Fruit fly (Drosophila melanogaster) whole organism, embryonic: ENCODE measurements around the gene CG16956.

Source experiments
- B-H2 ChIP-seq: fragments of 200-800 bp; sonication (Bioruptor generic); optimal IDR thresholded peaks from 2 replicates; lab custom pipeline; 2018; ENCODE audit warnings: missing biosample characterization, mild to moderate bottlenecking, missing genetic modification characterization
- Blimp-1 ChIP-seq: fragments of 200-800 bp; sonication (Bioruptor generic); optimal IDR thresholded peaks from 3 replicates; lab custom pipeline; 2018; ENCODE audit warnings: missing biosample characterization, missing genetic modification characterization, mild to moderate bottlenecking, moderate library complexity, missing genetic modification reagents
- CG10147 ChIP-seq: fragments of 200-800 bp; sonication (Bioruptor generic); optimal IDR thresholded peaks from 2 replicates; lab custom pipeline; 2019; ENCODE audit warnings: missing biosample characterization, mild to moderate bottlenecking, missing genetic modification characterization, moderate library complexity
- CG10209 ChIP-seq: fragments of 200-800 bp; sonication (Bioruptor generic); optimal IDR thresholded peaks from 3 replicates; lab custom pipeline; 2017; ENCODE audit warnings: missing biosample characterization, mild to moderate bottlenecking, missing genetic modification characterization, missing genetic modification reagents
- CG12391 ChIP-seq: fragments of 200-800 bp; sonication (Bioruptor generic); optimal IDR thresholded peaks from 3 replicates; lab custom pipeline; 2018; ENCODE audit warnings: missing biosample characterization, mild to moderate bottlenecking, missing genetic modification characterization, moderate library complexity
- CG15514 ChIP-seq: fragments of 200-800 bp; sonication (Bioruptor generic); optimal IDR thresholded peaks from 3 replicates; lab custom pipeline; 2017; ENCODE audit warnings: missing biosample characterization, missing genetic modification characterization, mild to moderate bottlenecking, moderate library complexity, missing genetic modification reagents
- CG30431 ChIP-seq: fragments of 200-800 bp; sonication (Bioruptor generic); optimal IDR thresholded peaks from 2 replicates; lab custom pipeline; 2017; ENCODE audit warnings: missing biosample characterization, missing genetic modification characterization
- CG32772 ChIP-seq: fragments of 200-800 bp; sonication (Bioruptor generic); IDR thresholded peaks from 2 replicates; pipeline ENCODE4 v1.3.6; 2022; ENCODE audit warnings: missing biosample characterization, missing genetic modification characterization
- CG34422 ChIP-seq: fragments of 200-800 bp; sonication (Bioruptor generic); IDR thresholded peaks from 3 replicates; pipeline ENCODE4 v1.3.6; 2022; ENCODE audit warnings: missing biosample characterization, missing genetic modification characterization
- CG4328 ChIP-seq: fragments of 200-800 bp; sonication (Bioruptor generic); optimal IDR thresholded peaks from 3 replicates; lab custom pipeline; 2017; ENCODE audit warnings: missing biosample characterization, missing genetic modification reagents, missing genetic modification characterization
- CG5953 ChIP-seq: fragments of 200-800 bp; sonication (Bioruptor generic); IDR thresholded peaks from 2 replicates; pipeline ENCODE4 v1.3.6; 2022; ENCODE audit warnings: missing biosample characterization, missing genetic modification characterization
- CG6689 ChIP-seq: fragments of 200-800 bp; sonication (Bioruptor generic); IDR thresholded peaks from 2 replicates; pipeline ENCODE4 v1.3.6; 2022; ENCODE audit warnings: missing biosample characterization, missing genetic modification characterization
- CG6765 ChIP-seq: fragments of 200-800 bp; sonication (Bioruptor generic); optimal IDR thresholded peaks from 3 replicates; lab custom pipeline; 2017; ENCODE audit warnings: missing biosample characterization, mild to moderate bottlenecking, missing genetic modification characterization
- CG6854 ChIP-seq: fragments of 200-800 bp; sonication (Bioruptor generic); optimal IDR thresholded peaks from 3 replicates; lab custom pipeline; 2017; ENCODE audit warnings: missing biosample characterization, mild to moderate bottlenecking, missing genetic modification characterization
- CG7556 ChIP-seq: fragments of 200-800 bp; sonication (Bioruptor generic); optimal IDR thresholded peaks from 2 replicates; lab custom pipeline; 2017; ENCODE audit warnings: missing biosample characterization, mild to moderate bottlenecking, missing genetic modification characterization
- Dll ChIP-seq: fragments of 200-800 bp; sonication (Bioruptor generic); IDR thresholded peaks from 4 replicates; pipeline ENCODE4 v1.3.6; 2022; ENCODE audit warnings: missing biosample characterization, missing genetic modification characterization; ENCODE audit not compliant: partially characterized antibody
- Fer1 ChIP-seq: fragments of 200-800 bp; sonication (Bioruptor generic); optimal IDR thresholded peaks from 2 replicates; lab custom pipeline; 2017; ENCODE audit warnings: missing biosample characterization, mild to moderate bottlenecking, missing genetic modification characterization
- H15 ChIP-seq: fragments of 200-800 bp; sonication (Bioruptor generic); IDR thresholded peaks from 3 replicates; pipeline ENCODE4 v1.3.6; 2022; ENCODE audit warnings: missing biosample characterization, missing genetic modification characterization
- Hey ChIP-seq: fragments of 200-800 bp; sonication (Bioruptor generic); optimal IDR thresholded peaks from 3 replicates; lab custom pipeline; 2018; ENCODE audit warnings: missing biosample characterization, mild to moderate bottlenecking, missing genetic modification characterization
- Hmr ChIP-seq: fragments of 200-800 bp; sonication (Bioruptor generic); optimal IDR thresholded peaks from 3 replicates; lab custom pipeline; 2017; ENCODE audit warnings: mild to moderate bottlenecking, missing biosample characterization, missing genetic modification reagents, missing genetic modification characterization
- MESR4 ChIP-seq: fragments of 200-800 bp; sonication (Bioruptor generic); optimal IDR thresholded peaks from 2 replicates; lab custom pipeline; 2018; ENCODE audit warnings: missing biosample characterization, mild to moderate bottlenecking, missing genetic modification characterization, moderate library complexity
- Mad ChIP-seq: fragments of 200-800 bp; sonication (Bioruptor generic); optimal IDR thresholded peaks from 2 replicates; lab custom pipeline; 2016; ENCODE audit warnings: missing biosample characterization, missing genetic modification characterization
- NFAT ChIP-seq: fragments of 200-800 bp; sonication (Bioruptor generic); IDR thresholded peaks from 2 replicates; pipeline ENCODE4 v1.3.6; 2022; ENCODE audit warnings: missing biosample characterization, missing genetic modification characterization
- PHDP ChIP-seq: fragments of 200-800 bp; sonication (Bioruptor generic); optimal IDR thresholded peaks from 3 replicates; lab custom pipeline; 2018; ENCODE audit warnings: missing biosample characterization, mild to moderate bottlenecking, missing genetic modification characterization, moderate library complexity
- Side ChIP-seq: fragments of 200-800 bp; sonication (Bioruptor generic); optimal IDR thresholded peaks from 2 replicates; lab custom pipeline; 2016; ENCODE audit warnings: missing biosample characterization, missing genetic modification characterization
- YL-1 ChIP-seq: fragments of 200-800 bp; sonication (Bioruptor generic); optimal IDR thresholded peaks from 3 replicates; lab custom pipeline; 2017; ENCODE audit warnings: missing biosample characterization, mild to moderate bottlenecking, missing genetic modification characterization
- bcd ChIP-seq: fragments of 200-800 bp; sonication (Bioruptor generic); optimal IDR thresholded peaks from 2 replicates; lab custom pipeline; 2017; ENCODE audit warnings: missing biosample characterization, mild to moderate bottlenecking, missing genetic modification characterization
- ci ChIP-seq: fragments of 200-800 bp; sonication (Bioruptor generic); IDR thresholded peaks from 3 replicates; pipeline ENCODE4 v1.3.6; 2022; ENCODE audit warnings: missing biosample characterization, missing genetic modification characterization
- disco-r ChIP-seq: fragments of 200-800 bp; sonication (Bioruptor generic); optimal IDR thresholded peaks from 2 replicates; lab custom pipeline; 2016; ENCODE audit warnings: missing biosample characterization, missing genetic modification characterization
- dmrt99B ChIP-seq: fragments of 200-800 bp; sonication (Bioruptor generic); optimal IDR thresholded peaks from 2 replicates; lab custom pipeline; 2018; ENCODE audit warnings: missing biosample characterization, mild to moderate bottlenecking, missing genetic modification characterization, moderate library complexity
- fd3F ChIP-seq: fragments of 200-800 bp; sonication (Bioruptor generic); optimal IDR thresholded peaks from 2 replicates; lab custom pipeline; 2018; ENCODE audit warnings: missing biosample characterization, mild to moderate bottlenecking, missing genetic modification characterization, moderate library complexity
- grn ChIP-seq: fragments of 200-800 bp; sonication (Bioruptor generic); optimal IDR thresholded peaks from 3 replicates; lab custom pipeline; 2017; ENCODE audit warnings: missing biosample characterization, missing genetic modification characterization
- gro ChIP-seq: fragments of 200-800 bp; sonication (Bioruptor generic); optimal IDR thresholded peaks from 2 replicates; lab custom pipeline; 2016; ENCODE audit warnings: missing biosample characterization, missing genetic modification characterization
- hb ChIP-seq: fragments of 200-800 bp; sonication (Bioruptor generic); IDR thresholded peaks from 3 replicates; pipeline ENCODE4 v1.3.6; 2022; ENCODE audit warnings: missing biosample characterization, missing genetic modification characterization; ENCODE audit not compliant: partially characterized antibody
- insv ChIP-seq, 2 experiments: fragments of 200-800 bp; sonication (Bioruptor generic); optimal IDR thresholded peaks; 3 replicates each; lab custom pipeline; 2016 to 2018; ENCODE audit warnings: missing biosample characterization in 2 of 2, missing genetic modification characterization in 2 of 2
- jing ChIP-seq: fragments of 200-800 bp; sonication (Bioruptor generic); optimal IDR thresholded peaks from 2 replicates; lab custom pipeline; 2018; ENCODE audit warnings: missing biosample characterization, mild to moderate bottlenecking, missing genetic modification characterization
- ken ChIP-seq: fragments of 200-800 bp; sonication (Bioruptor generic); IDR thresholded peaks from 3 replicates; pipeline ENCODE4 v1.3.6; 2022; ENCODE audit warnings: missing biosample characterization, missing genetic modification characterization
- klu ChIP-seq: fragments of 200-800 bp; sonication (Bioruptor generic); IDR thresholded peaks from 2 replicates; pipeline ENCODE4 v1.3.6; 2022; ENCODE audit warnings: missing biosample characterization, missing genetic modification characterization
- lbe ChIP-seq: fragments of 200-800 bp; sonication (Bioruptor generic); optimal IDR thresholded peaks from 2 replicates; lab custom pipeline; 2016; ENCODE audit warnings: missing biosample characterization, mild to moderate bottlenecking, missing genetic modification characterization
- mirr ChIP-seq: fragments of 200-800 bp; sonication (Bioruptor generic); optimal IDR thresholded peaks from 3 replicates; lab custom pipeline; 2018; ENCODE audit warnings: missing biosample characterization, mild to moderate bottlenecking, missing genetic modification characterization
- pb ChIP-seq: fragments of 200-800 bp; sonication (Bioruptor generic); optimal IDR thresholded peaks from 3 replicates; lab custom pipeline; 2016; ENCODE audit warnings: missing biosample characterization, missing genetic modification characterization
- repo ChIP-seq: fragments of 200-800 bp; sonication (Bioruptor generic); optimal IDR thresholded peaks from 2 replicates; lab custom pipeline; 2016; ENCODE audit warnings: missing biosample characterization, missing genetic modification characterization
- sd ChIP-seq: fragments of 200-800 bp; sonication (Bioruptor generic); optimal IDR thresholded peaks from 3 replicates; lab custom pipeline; 2018; ENCODE audit warnings: missing biosample characterization, mild to moderate bottlenecking, missing genetic modification characterization, moderate library complexity
- sim ChIP-seq: fragments of 200-800 bp; sonication (Bioruptor generic); IDR thresholded peaks from 2 replicates; pipeline ENCODE4 v1.3.6; 2022; ENCODE audit warnings: missing biosample characterization, missing genetic modification characterization
- slbo ChIP-seq: fragments of 200-800 bp; sonication (Bioruptor generic); IDR thresholded peaks from 2 replicates; pipeline ENCODE4 v1.3.6; 2022; ENCODE audit warnings: missing biosample characterization, missing genetic modification characterization
- slp2 ChIP-seq: fragments of 200-800 bp; sonication (Bioruptor generic); optimal IDR thresholded peaks from 2 replicates; lab custom pipeline; 2016; ENCODE audit warnings: missing biosample characterization, missing genetic modification characterization
- unpg ChIP-seq: fragments of 200-800 bp; sonication (Bioruptor generic); optimal IDR thresholded peaks from 3 replicates; lab custom pipeline; 2018; ENCODE audit warnings: missing biosample characterization, mild to moderate bottlenecking, missing genetic modification characterization, moderate library complexity
- zfh2 ChIP-seq: fragments of 200-800 bp; sonication (Bioruptor generic); optimal IDR thresholded peaks from 2 replicates; lab custom pipeline; 2016; ENCODE audit warnings: missing biosample characterization, missing genetic modification characterization

The CG16956 gene

DNA sequence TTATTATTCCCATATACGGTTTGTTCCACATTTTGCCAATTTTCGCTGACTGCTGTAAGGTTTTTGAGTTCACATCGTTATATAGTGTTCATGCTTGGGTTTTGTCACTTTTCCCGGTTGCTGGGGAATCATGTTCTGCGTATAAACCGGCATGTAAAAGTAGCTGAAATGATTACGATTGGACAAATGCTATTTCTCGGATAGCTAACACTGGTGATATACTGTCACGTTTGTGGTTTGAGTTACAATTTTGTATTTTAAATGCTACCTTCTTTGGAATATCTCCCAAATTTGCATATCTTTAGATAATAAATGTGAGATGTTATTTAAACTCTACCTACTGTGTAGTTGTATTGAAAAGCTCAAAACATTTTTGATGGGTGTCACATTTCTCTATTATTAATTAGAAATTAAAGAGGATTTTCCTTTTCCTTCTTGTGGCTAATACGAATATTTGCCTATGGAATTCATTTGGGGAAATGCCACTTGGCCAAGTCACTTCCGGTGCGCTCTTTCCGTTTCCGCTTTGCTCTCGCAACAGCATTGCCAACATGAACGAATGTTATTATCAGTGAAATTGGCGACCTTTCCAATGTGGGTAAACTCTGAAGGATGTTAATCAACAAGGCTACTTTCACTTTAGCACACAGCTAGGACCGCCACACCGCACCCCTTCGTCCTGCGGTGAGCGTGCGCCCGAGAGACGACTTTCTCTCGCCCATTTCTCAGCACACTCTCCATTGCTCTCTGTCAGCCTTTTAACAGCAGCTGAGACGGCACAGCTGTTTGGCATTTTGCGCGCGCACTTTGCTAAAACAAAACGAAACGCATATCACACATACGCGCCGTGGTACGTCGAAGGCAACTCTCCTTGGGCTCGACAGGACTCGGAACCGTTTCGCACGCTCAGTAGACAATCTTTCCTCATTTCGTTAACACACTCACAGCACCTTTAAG, at the start of gene CG16956, which contains the start of the genes CG42784 and CG43850:
Gene CG16956, minus strand, starts transcription at position 51 of the 957 bp plus-strand sequence.
Gene CG42784, plus strand, starts transcription at position 907 of the 957 bp plus-strand sequence.
Gene CG43850, plus strand, starts transcription at position 907 of the 957 bp plus-strand sequence.
- TF ChIP-seq dmrt99B (tag; lab: Kevin White, UChicago) (peak; percentile 51), CG5953 (GFP tag; lab: Robert Waterston, UW) (no peak), sd (tag; lab: Kevin White, UChicago) (no peak), PHDP (peak; percentile 66), Dll (no peak), Fer1 (GFP tag; lab: Kevin White, UChicago) (peak; percentile 92), CG6689 (GFP tag; lab: Robert Waterston, UW) (no peak), disco-r (GFP tag; lab: Kevin White, UChicago) (peak; percentile 5), CG30431 (no peak), repo (no peak), CG6765 (peak; percentile 90), klu (no peak), CG32772 (GFP tag; lab: Robert Waterston, UW) (no peak), pb (no peak), fd3F (GFP tag; lab: Kevin White, UChicago) (peak; percentile 59), unpg (peak; percentile 67), NFAT (GFP tag; lab: Robert Waterston, UW) (peak; percentile 33; the same call in 1 of the 2 replicates), Hey (tag; lab: Kevin White, UChicago) (peak; percentile 54), zfh2 (no peak), sim (GFP tag; lab: Robert Waterston, UW) (0 out of 2 replicates have a peak, but pooled peaks have one; percentile 25), mirr (GFP tag; lab: Kevin White, UChicago) (peak; percentile 85), CG34422 (GFP tag; lab: Robert Waterston, UW) (no peak), bcd (GFP tag; lab: Kevin White, UChicago) (peak; percentile 46), CG12391 (tag; lab: Kevin White, UChicago) (no peak), H15 (no peak), ci (GFP tag; lab: Robert Waterston, UW) (peak; percentile 85), slp2 (GFP tag; lab: Kevin White, UChicago) (no peak), insv (GFP tag; optimal IDR thresholded peaks at IDR 0.05; lab: Kevin White, UChicago) (peak in 1 of 2 experiments; percentile 49), Hmr (GFP tag; lab: Kevin White, UChicago) (peak; percentile 94), Side (GFP tag; lab: Kevin White, UChicago) (peak; percentile 28), hb (GFP tag; lab: Robert Waterston, UW) (no peak), jing (GFP tag; lab: Kevin White, UChicago) (no peak), gro (GFP tag; lab: Kevin White, UChicago) (peak; percentile 5), MESR4 (peak; percentile 11), Blimp-1 (GFP tag; lab: Kevin White, UChicago) (no peak), CG10209 (GFP tag; lab: Kevin White, UChicago) (peak; percentile 45), slbo (GFP tag; lab: Robert Waterston, UW) (no peak), Mad (GFP tag; lab: Kevin White, UChicago) (peak; percentile 35), YL-1 (GFP tag; lab: Kevin White, UChicago) (peak; percentile 55), ken (GFP tag; lab: Robert Waterston, UW) (no peak), CG10147 (GFP tag; lab: Kevin White, UChicago) (peak; percentile 56), lbe (no peak), CG6854 (GFP tag; lab: Kevin White, UChicago) (peak; percentile 84), B-H2 (GFP tag; lab: Kevin White, UChicago) (peak; percentile 85), grn (GFP tag; lab: Kevin White, UChicago) (peak; percentile 1), CG15514 (GFP tag; lab: Kevin White, UChicago) (peak; percentile 87), CG4328 (GFP tag; lab: Kevin White, UChicago) (peak; percentile 63), CG7556 (GFP tag; lab: Kevin White, UChicago) (peak; percentile 48)
